Fruit fly (Drosophila melanogaster): Measurements from ENCODE around the gene Wdr24.

Wdr24 gene

DNA sequence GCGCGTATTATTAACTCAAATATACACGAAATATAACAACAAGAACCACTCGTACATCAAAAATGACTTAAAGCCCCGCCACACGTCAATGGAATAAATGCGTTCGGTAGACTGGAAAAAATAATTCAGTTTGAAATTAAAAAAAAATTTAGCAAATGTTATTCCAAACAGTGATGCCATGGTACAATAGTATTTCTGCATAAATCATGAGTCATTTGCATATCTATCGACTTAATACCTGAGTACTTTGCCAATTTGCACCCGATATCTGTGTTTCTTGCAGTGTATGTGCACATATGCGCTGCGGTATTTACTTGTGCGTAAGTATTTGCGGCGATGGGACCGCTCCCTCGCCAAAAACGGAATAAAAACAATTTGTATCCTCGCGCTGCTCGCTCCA, 18.3 kb upstream of the Wdr24 start (continued):
- TF ChIP-seq stc (GFP tag; IDR thresholded peaks at IDR 0.05) (peak; percentile 26; the same call in 1 of the 2 replicates), nmo (GFP tag; optimal IDR thresholded peaks at IDR 0.05) (peak; percentile 13), PHDP (tag; optimal IDR thresholded peaks at IDR 0.05) (peak; percentile 26), CG5245 (GFP tag; optimal IDR thresholded peaks at IDR 0.05) (no peak), Drgx (GFP tag; IDR thresholded peaks at IDR 0.05) (peak; percentile 76), CG15514 (GFP tag; optimal IDR thresholded peaks at IDR 0.05) (no peak), CG10654 (GFP tag; optimal IDR thresholded peaks at IDR 0.05) (peak; percentile 39), Gug (GFP tag; IDR thresholded peaks at IDR 0.05) (0 out of 4 replicates have a peak, but pooled peaks have one; percentile 27), CG14441 (GFP tag; IDR thresholded peaks at IDR 0.05) (0 out of 2 replicates have a peak, but pooled peaks have one; percentile 21), al (GFP tag; IDR thresholded peaks at IDR 0.05) (peak; percentile 16; the same call in 1 of the 2 replicates), h (optimal IDR thresholded peaks at IDR 0.05) (no peak), Aef1 (GFP tag; IDR thresholded peaks at IDR 0.05) (peak; percentile 25; the same call in 1 of the 3 replicates), CG10209 (GFP tag; optimal IDR thresholded peaks at IDR 0.05) (peak; percentile 25), Dad (GFP tag; optimal IDR thresholded peaks at IDR 0.05) (no peak), lbe (GFP tag; optimal IDR thresholded peaks at IDR 0.05) (peak; percentile 98), CG33557 (GFP tag; optimal IDR thresholded peaks at IDR 0.05) (no peak), dmrt11E (tag; optimal IDR thresholded peaks at IDR 0.05) (peak; percentile 34)

DNA sequence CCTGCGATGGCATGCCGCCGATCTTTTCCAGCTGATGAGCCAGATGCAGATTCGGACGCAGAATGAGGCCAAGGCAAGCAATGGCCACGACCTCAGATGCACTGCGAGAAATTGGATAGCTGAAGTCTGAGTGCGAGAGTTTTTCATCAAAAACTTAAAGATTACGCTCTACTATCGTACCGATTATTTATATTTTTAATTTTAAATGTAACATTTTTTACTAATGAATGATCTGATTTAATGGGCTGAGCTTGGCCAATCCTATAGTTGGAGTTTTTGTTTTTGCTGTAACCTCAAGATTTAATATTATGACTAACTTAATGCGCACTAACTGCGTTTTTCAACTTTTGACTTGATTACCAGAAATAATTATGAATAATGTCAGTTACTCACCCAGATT, 17.4 kb upstream of the Wdr24 start:
- TF ChIP-seq zfh1 (GFP tag; IDR thresholded peaks at IDR 0.05) (no peak), CG2712 (tag; optimal IDR thresholded peaks at IDR 0.05) (no peak), chm (GFP tag; IDR thresholded peaks at IDR 0.05) (no peak), Gsc (GFP tag; IDR thresholded peaks at IDR 0.05) (no peak), CG18764 (GFP tag; optimal IDR thresholded peaks at IDR 0.05) (no peak), usp (GFP tag; optimal IDR thresholded peaks at IDR 0.05) (no peak), trem (tag; optimal IDR thresholded peaks at IDR 0.05) (no peak), CG14860 (GFP tag; IDR thresholded peaks at IDR 0.05; ENCODE audit: partially characterized antibody) (no peak), slbo (GFP tag; IDR thresholded peaks at IDR 0.05) (peak; percentile 12; the same call in 1 of the 2 replicates), CG11504 (tag; optimal IDR thresholded peaks at IDR 0.05) (peak; percentile 7), Scr (GFP tag; IDR thresholded peaks at IDR 0.05; ENCODE audit: partially characterized antibody) (no peak), CG16863 (GFP tag; optimal IDR thresholded peaks at IDR 0.05) (no peak), hkb (optimal IDR thresholded peaks at IDR 0.05) (no peak), hkb (GFP tag; IDR thresholded peaks at IDR 0.05) (0 out of 2 replicates have a peak, but pooled peaks have one; percentile 19), kni (GFP tag; optimal IDR thresholded peaks at IDR 0.05) (no peak), zfh2 (GFP tag; optimal IDR thresholded peaks at IDR 0.05) (no peak), Bteb2 (GFP tag; optimal IDR thresholded peaks at IDR 0.05) (no peak), eve (GFP tag; optimal IDR thresholded peaks at IDR 0.05) (no peak), crol (GFP tag; IDR thresholded peaks at IDR 0.05) (no peak), tx (GFP tag; optimal IDR thresholded peaks at IDR 0.05) (no peak), fd3F (GFP tag; optimal IDR thresholded peaks at IDR 0.05) (no peak), gem (tag; optimal IDR thresholded peaks at IDR 0.05) (peak; percentile 7), CG9437 (GFP tag; optimal IDR thresholded peaks at IDR 0.05) (no peak), sim (GFP tag; IDR thresholded peaks at IDR 0.05) (no peak), dmrt99B (tag; optimal IDR thresholded peaks at IDR 0.05) (no peak), CG3838 (GFP tag; optimal IDR thresholded peaks at IDR 0.05) (no peak), pita (GFP tag; optimal IDR thresholded peaks at IDR 0.05) (no peak), sima (GFP tag; optimal IDR thresholded peaks at IDR 0.05) (no peak), Ravus (GFP tag; IDR thresholded peaks at IDR 0.05) (no peak), Six4 (GFP tag; optimal IDR thresholded peaks at IDR 0.05) (no peak), pho (GFP tag; optimal IDR thresholded peaks at IDR 0.05) (no peak), CG10267 (tag; optimal IDR thresholded peaks at IDR 0.05) (no peak), insv (GFP tag; optimal IDR thresholded peaks at IDR 0.05) (no peak), fu2 (GFP tag; optimal IDR thresholded peaks at IDR 0.05) (no peak), CG3407 (GFP tag; optimal IDR thresholded peaks at IDR 0.05) (no peak), CG14014 (GFP tag; IDR thresholded peaks at IDR 0.05) (no peak)
